Worm (Caenorhabditis elegans): ENCODE data around the gene nasp-1.
A peak's percentile ranks its signal among the peaks of the same experiment; 100 is the strongest.

Gene nasp-1

ce11 chrII:11097154-11097887, 9.1 kb upstream of the nasp-1 start, which contains the start of the genes rpl-36.A and nuo-1 (continued):
- TF ChIP-seq fkh-10 (GFP tag; optimal IDR thresholded peaks at IDR 0.05) (peak; percentile 25), lin-14 (GFP tag; optimal IDR thresholded peaks at IDR 0.05) (peak; percentile 88), sup-37 (GFP tag; optimal IDR thresholded peaks at IDR 0.05) (no peak), pqm-1 (tag; optimal IDR thresholded peaks at IDR 0.05) (no peak), ztf-11 (tag; optimal IDR thresholded peaks at IDR 0.05) (peak in 1 of 2 experiments; percentile 25), sox-4 (tag; optimal IDR thresholded peaks at IDR 0.05) (no peak), vab-15 (tag; optimal IDR thresholded peaks at IDR 0.05) (peak; percentile 29), nhr-85 (tag) (peak; percentile 87), unc-62 (GFP tag; optimal IDR thresholded peaks at IDR 0.05) (no peak), sptf-1 (tag; optimal IDR thresholded peaks at IDR 0.05) (no peak), nhr-90 (tag; optimal IDR thresholded peaks at IDR 0.05; ENCODE audit: poor library complexity) (peak; percentile 54), ceh-82 (tag; optimal IDR thresholded peaks at IDR 0.05) (peak; percentile 58 to 92 (median 76)), irx-1 (tag; optimal IDR thresholded peaks at IDR 0.05) (peak; percentile 51), lin-35 (GFP tag; optimal IDR thresholded peaks at IDR 0.05) (peak; percentile 88 to 93), lin-39 (tag; optimal IDR thresholded peaks at IDR 0.05) (peak; percentile 13), nhr-20 (tag; optimal IDR thresholded peaks at IDR 0.05) (peak; percentile 85), grh-1 (GFP tag; IDR thresholded peaks at IDR 0.05) (peak; percentile 58), swsn-7 (tag; optimal IDR thresholded peaks at IDR 0.05) (peak; percentile 81), snpc-4 (tag; optimal IDR thresholded peaks at IDR 0.05) (peak; percentile 61), nhr-77 (tag; optimal IDR thresholded peaks at IDR 0.05) (peak; percentile 76), efl-1 (optimal IDR thresholded peaks at IDR 0.05) (peak; percentile 88 to 91), efl-1 (GFP tag; optimal IDR thresholded peaks at IDR 0.05 in 1 of 2) (peak; percentile 82 to 98), lin-15B (tag; optimal IDR thresholded peaks at IDR 0.05) (peak; percentile 85), nhr-28 (tag; optimal IDR thresholded peaks at IDR 0.05) (no peak), blmp-1 (tag; optimal IDR thresholded peaks at IDR 0.05) (peak; percentile 97), dpl-1 (GFP tag; optimal IDR thresholded peaks at IDR 0.05) (peak; percentile 80 to 86 (median 84)), unc-30 (tag; optimal IDR thresholded peaks at IDR 0.05) (no peak), skn-1 (tag; optimal IDR thresholded peaks at IDR 0.05) (peak; percentile 84), nhr-84 (tag; optimal IDR thresholded peaks at IDR 0.05) (no peak), nhr-47 (tag; optimal IDR thresholded peaks at IDR 0.05) (peak; percentile 85), unc-98 (GFP tag; IDR thresholded peaks at IDR 0.05) (no peak), rnt-1 (tag; optimal IDR thresholded peaks at IDR 0.05) (peak; percentile 84), C16A3.4 (tag; optimal IDR thresholded peaks at IDR 0.05) (peak; percentile 96), tbx-2 (tag; optimal IDR thresholded peaks at IDR 0.05) (peak; percentile 77), ets-5 (GFP tag; IDR thresholded peaks at IDR 0.05) (no peak), nhr-19 (GFP tag; conservative IDR thresholded peaks at IDR 0.05) (peak; percentile 76), fkh-8 (tag; optimal IDR thresholded peaks at IDR 0.05) (peak; percentile 77), mef-2 (tag; optimal IDR thresholded peaks at IDR 0.05) (peak; percentile 15), F16B12.6 (tag; optimal IDR thresholded peaks at IDR 0.05) (peak; percentile 62), hpl-2 (GFP tag; optimal IDR thresholded peaks at IDR 0.05) (peak; percentile 55), ztf-4 (tag; optimal IDR thresholded peaks at IDR 0.05) (peak; percentile 3), nhr-76 (tag; optimal IDR thresholded peaks at IDR 0.05) (no peak), xbp-1 (tag; optimal IDR thresholded peaks at IDR 0.05) (peak; percentile 79), elt-3 (tag; optimal IDR thresholded peaks at IDR 0.05) (peak in 3 of 6 experiments; percentile 3 to 83 (median 41))
